Fruit fly (Drosophila melanogaster): Measurements from ENCODE around the gene CG3819.

CG3819 gene

dm6 chr3L:18946956-18947355 is 25.0 kb upstream of the CG3819 start (continued):
- TF ChIP-seq salm (tag; optimal IDR thresholded peaks at IDR 0.05) (no peak), stwl (tag; optimal IDR thresholded peaks at IDR 0.05) (peak; percentile 32), CG9817 (tag; optimal IDR thresholded peaks at IDR 0.05) (no peak), onecut (GFP tag; IDR thresholded peaks at IDR 0.05) (peak; percentile 47), CG11085 (GFP tag; IDR thresholded peaks at IDR 0.05) (no peak), otp (GFP tag; IDR thresholded peaks at IDR 0.05) (0 out of 3 replicates have a peak, but pooled peaks have one; percentile 24), CG34376 (GFP tag; optimal IDR thresholded peaks at IDR 0.05) (no peak), cg (GFP tag; optimal IDR thresholded peaks at IDR 0.05) (peak; percentile 18), bsh (GFP tag; optimal IDR thresholded peaks at IDR 0.05) (no peak), ttk (GFP tag; IDR thresholded peaks at IDR 0.05) (0 out of 2 replicates have a peak, but pooled peaks have one; percentile 18), pan (optimal IDR thresholded peaks at IDR 0.05) (no peak), pan (GFP tag; optimal IDR thresholded peaks at IDR 0.05 in 1 of 2, IDR thresholded peaks at IDR 0.05 in 1 of 2) (peak in 1 of 2 experiments; percentile 26), CG2875 (GFP tag; optimal IDR thresholded peaks at IDR 0.05) (peak; percentile 19), CG1832 (GFP tag; optimal IDR thresholded peaks at IDR 0.05) (peak; percentile 70), lab (GFP tag; optimal IDR thresholded peaks at IDR 0.05) (peak; percentile 30)

dm6 chr3L:18945938-18946337 is 24.0 kb upstream of the CG3819 start, which contains the start of gene CG32204:
Gene CG32204 (minus strand): TSS chr3L:18946038.
- TF ChIP-seq CG9727 (GFP tag; optimal IDR thresholded peaks at IDR 0.05) (no peak), CG7556 (GFP tag; optimal IDR thresholded peaks at IDR 0.05) (no peak), Ptx1 (GFP tag; IDR thresholded peaks at IDR 0.05) (no peak), CG7839 (tag; optimal IDR thresholded peaks at IDR 0.05) (no peak), esg (GFP tag; conservative IDR thresholded peaks at IDR 0.05) (no peak), CG4820 (GFP tag; optimal IDR thresholded peaks at IDR 0.05) (no peak), slp2 (GFP tag; optimal IDR thresholded peaks at IDR 0.05) (no peak), exex (tag; optimal IDR thresholded peaks at IDR 0.05) (no peak), abd-A (tag; optimal IDR thresholded peaks at IDR 0.05) (peak; percentile 23), crc (GFP tag; optimal IDR thresholded peaks at IDR 0.05) (no peak), scrt (GFP tag; optimal IDR thresholded peaks at IDR 0.05) (peak; percentile 46), row (GFP tag; IDR thresholded peaks at IDR 0.05) (no peak), Side (GFP tag; optimal IDR thresholded peaks at IDR 0.05) (no peak), H2.0 (GFP tag; IDR thresholded peaks at IDR 0.05) (no peak), chinmo (GFP tag; IDR thresholded peaks at IDR 0.05; ENCODE audit: partially characterized antibody) (0 out of 4 replicates have a peak, but pooled peaks have one; percentile 24), dpn (GFP tag; optimal IDR thresholded peaks at IDR 0.05) (no peak), Myb (GFP tag; optimal IDR thresholded peaks at IDR 0.05) (no peak), wdn (GFP tag; IDR thresholded peaks at IDR 0.05) (no peak), MESR4 (GFP tag; optimal IDR thresholded peaks at IDR 0.05) (no peak), Atf6 (GFP tag; IDR thresholded peaks at IDR 0.05) (no peak), Hmr (GFP tag; optimal IDR thresholded peaks at IDR 0.05) (no peak), CG4617 (GFP tag; optimal IDR thresholded peaks at IDR 0.05; ENCODE audit: borderline replicate concordance) (no peak), CG6854 (GFP tag; optimal IDR thresholded peaks at IDR 0.05) (no peak), CG12299 (tag; optimal IDR thresholded peaks at IDR 0.05) (no peak), CG2875 (GFP tag; optimal IDR thresholded peaks at IDR 0.05) (no peak), CG15601 (tag; optimal IDR thresholded peaks at IDR 0.05) (no peak), Hr78 (GFP tag; optimal IDR thresholded peaks at IDR 0.05) (no peak), ash1 (GFP tag; optimal IDR thresholded peaks at IDR 0.05) (no peak), YL-1 (GFP tag; optimal IDR thresholded peaks at IDR 0.05) (no peak), CG8478 (optimal IDR thresholded peaks at IDR 0.05) (no peak), Ets65A (GFP tag) (peak; percentile 82), Deaf1 (tag; optimal IDR thresholded peaks at IDR 0.05) (peak; percentile 82)

Measured in whole organism, embryonic.